Fruit fly (Drosophila melanogaster): Measurements from ENCODE around the gene rdgA.

Gene rdgA

DNA sequence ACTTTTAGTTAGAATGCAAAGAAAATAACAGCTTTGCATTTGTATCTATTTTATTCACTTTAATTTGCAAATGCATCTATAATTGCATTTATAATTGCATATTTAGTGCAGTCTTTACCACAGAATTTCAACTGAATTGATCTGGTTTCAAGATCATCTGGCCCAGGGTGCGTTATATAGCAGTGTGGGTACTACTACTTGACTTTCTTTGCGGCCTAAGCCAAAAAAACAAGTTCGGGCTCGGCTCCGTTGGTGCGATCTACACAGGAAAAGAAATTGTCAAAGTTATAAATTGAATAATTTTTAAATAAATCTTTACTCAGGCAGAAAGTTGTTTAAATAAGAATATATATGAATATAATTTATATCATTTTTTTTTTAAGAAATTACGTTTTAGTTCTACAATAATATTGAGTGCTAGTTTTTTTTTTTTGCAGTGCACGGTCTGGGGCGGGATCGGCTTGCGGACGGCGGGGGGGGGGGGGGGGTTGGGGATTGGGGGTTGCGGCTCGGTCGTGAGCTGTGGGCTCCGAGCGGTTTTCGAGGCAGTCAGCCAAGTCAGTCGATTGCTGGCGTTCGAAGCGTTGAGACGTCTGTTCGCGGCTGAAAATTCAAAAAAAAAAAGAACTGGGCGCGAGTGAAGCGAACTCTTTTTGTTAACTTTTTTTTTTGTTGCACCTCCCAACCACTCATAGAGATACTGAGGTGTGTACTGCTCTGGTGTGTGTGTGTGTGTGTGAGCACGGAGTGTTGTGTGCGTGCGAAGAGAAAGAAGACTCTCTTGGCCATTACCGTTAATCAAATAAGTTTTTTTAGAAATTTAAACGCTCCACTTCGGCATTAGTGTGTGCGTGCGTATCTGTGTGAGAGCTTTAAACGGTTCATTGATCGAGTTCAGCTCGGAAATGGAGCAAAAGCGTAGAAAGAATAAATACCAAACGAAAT is 43.0 kb upstream of the rdgA start (continued):
- peak; percentile 54 for TF ChIP-seq schlank (tag; optimal IDR thresholded peaks at IDR 0.05)
- no peak for TF ChIP-seq CG2129 (GFP tag; IDR thresholded peaks at IDR 0.05; ENCODE audit: partially characterized antibody)
- 0 out of 3 replicates have a peak, but pooled peaks have one; percentile 57 for TF ChIP-seq z (GFP tag; IDR thresholded peaks at IDR 0.05)
- TF ChIP-seq Bdp1 (GFP tag; optimal IDR thresholded peaks at IDR 0.05), result no peak
- TF ChIP-seq Hr3 (GFP tag; optimal IDR thresholded peaks at IDR 0.05), result peak; percentile 71
- TF ChIP-seq luna (GFP tag; optimal IDR thresholded peaks at IDR 0.05), result no peak
- peak; percentile 15 for TF ChIP-seq tx (GFP tag; optimal IDR thresholded peaks at IDR 0.05)
- peak; percentile 84 for TF ChIP-seq H15 (GFP tag; IDR thresholded peaks at IDR 0.05)
- peak; percentile 85 for TF ChIP-seq PHDP (tag; optimal IDR thresholded peaks at IDR 0.05)
- TF ChIP-seq NFAT (GFP tag; IDR thresholded peaks at IDR 0.05), result peak; percentile 66
- TF ChIP-seq CG5180 (GFP tag; optimal IDR thresholded peaks at IDR 0.05), result peak; percentile 76
- peak; percentile 77 for TF ChIP-seq D19A (tag; optimal IDR thresholded peaks at IDR 0.05)
- TF ChIP-seq slp2 (GFP tag; optimal IDR thresholded peaks at IDR 0.05), result no peak
- peak; percentile 77 to 88 for TF ChIP-seq bsh (GFP tag; optimal IDR thresholded peaks at IDR 0.05)
- TF ChIP-seq CG8359 (GFP tag; optimal IDR thresholded peaks at IDR 0.05; ENCODE audit: borderline replicate concordance), result peak; percentile 57
- peak; percentile 85 for TF ChIP-seq Oli (tag; optimal IDR thresholded peaks at IDR 0.05)
- TF ChIP-seq crol (GFP tag; IDR thresholded peaks at IDR 0.05), result peak; percentile 90
- TF ChIP-seq cas (GFP tag; IDR thresholded peaks at IDR 0.05), result peak; percentile 38; the same call in 1 of the 2 replicates
- TF ChIP-seq btn (GFP tag; optimal IDR thresholded peaks at IDR 0.05), result no peak
- no peak for TF ChIP-seq NK7.1 (GFP tag; optimal IDR thresholded peaks at IDR 0.05)
- TF ChIP-seq CG3065 (GFP tag; optimal IDR thresholded peaks at IDR 0.05), result no peak
- no peak for TF ChIP-seq Opbp (GFP tag; IDR thresholded peaks at IDR 0.05; ENCODE audit: partially characterized antibody)
- peak; percentile 81 for TF ChIP-seq CG11695 (GFP tag; IDR thresholded peaks at IDR 0.05)
- TF ChIP-seq CG3847 (GFP tag; IDR thresholded peaks at IDR 0.05), result peak; percentile 85
- no peak for TF ChIP-seq CG12236 (GFP tag; optimal IDR thresholded peaks at IDR 0.05)
- TF ChIP-seq crc (GFP tag; optimal IDR thresholded peaks at IDR 0.05), result no peak
- TF ChIP-seq CG30431 (GFP tag; optimal IDR thresholded peaks at IDR 0.05), result peak; percentile 59
- TF ChIP-seq CG6813 (GFP tag; optimal IDR thresholded peaks at IDR 0.05), result peak; percentile 77
- TF ChIP-seq nom (GFP tag; optimal IDR thresholded peaks at IDR 0.05), result peak; percentile 96
- TF ChIP-seq CG13123 (GFP tag; optimal IDR thresholded peaks at IDR 0.05), result no peak
- TF ChIP-seq Dek (tag; optimal IDR thresholded peaks at IDR 0.05), result peak; percentile 80
- TF ChIP-seq bcd (GFP tag; optimal IDR thresholded peaks at IDR 0.05), result peak; percentile 86
- TF ChIP-seq CG1832 (GFP tag; optimal IDR thresholded peaks at IDR 0.05), result no peak
- peak; percentile 74 for TF ChIP-seq BtbVII (GFP tag; optimal IDR thresholded peaks at IDR 0.05)
- TF ChIP-seq CG17186 (GFP tag; optimal IDR thresholded peaks at IDR 0.05), result no peak
- no peak for TF ChIP-seq Dad (GFP tag; optimal IDR thresholded peaks at IDR 0.05)
- peak; percentile 83 for TF ChIP-seq CG18262 (tag; optimal IDR thresholded peaks at IDR 0.05)
- peak; percentile 81 for TF ChIP-seq Awh (GFP tag; IDR thresholded peaks at IDR 0.05)
- peak; percentile 80 for TF ChIP-seq CG10366 (GFP tag; IDR thresholded peaks at IDR 0.05)
- peak; percentile 65 for TF ChIP-seq tap (tag; optimal IDR thresholded peaks at IDR 0.05)
- peak; percentile 24 for TF ChIP-seq maf-S (GFP tag; optimal IDR thresholded peaks at IDR 0.05)
- peak; percentile 74 for TF ChIP-seq CG7372 (GFP tag; IDR thresholded peaks at IDR 0.05)
- TF ChIP-seq CG7556 (GFP tag; optimal IDR thresholded peaks at IDR 0.05), result peak; percentile 84
- peak; percentile 20 for TF ChIP-seq Camta (GFP tag; optimal IDR thresholded peaks at IDR 0.05)
- no peak for TF ChIP-seq D (optimal IDR thresholded peaks at IDR 0.05)
- peak; percentile 63 for TF ChIP-seq D (GFP tag; optimal IDR thresholded peaks at IDR 0.05)
- no peak for TF ChIP-seq unc-4 (GFP tag; IDR thresholded peaks at IDR 0.05; ENCODE audit: partially characterized antibody)
- peak; percentile 85 for TF ChIP-seq CG13296 (GFP tag; optimal IDR thresholded peaks at IDR 0.05)
- TF ChIP-seq zfh2 (GFP tag; optimal IDR thresholded peaks at IDR 0.05), result peak; percentile 32

All from whole organism, embryonic.